Fruit fly (Drosophila melanogaster) whole organism, embryonic: ENCODE data around the gene sif.

ENCODE experiments used
- CG30403 ChIP-seq: fragments of 200-800 bp; sonication (Bioruptor generic); optimal IDR thresholded peaks from 3 replicates; lab custom pipeline; 2016; ENCODE audit warnings: missing biosample characterization, missing genetic modification characterization
- Doc2 ChIP-seq: fragments of 200-800 bp; sonication (Bioruptor generic); IDR thresholded peaks from 2 replicates; pipeline ENCODE4 v1.3.6; 2022; ENCODE audit warnings: missing biosample characterization, missing genetic modification characterization
- crp ChIP-seq, 2 experiments: fragments of 200-800 bp; sonication (Bioruptor generic); optimal IDR thresholded peaks; 2 replicates in 1 of 2; 3 replicates in 1 of 2; lab custom pipeline; 2017; ENCODE audit warnings: missing biosample characterization in 2 of 2, missing genetic modification characterization in 2 of 2, mild to moderate bottlenecking in 1 of 2, moderate library complexity in 1 of 2
- eyg ChIP-seq: fragments of 200-800 bp; sonication (Bioruptor generic); optimal IDR thresholded peaks from 3 replicates; lab custom pipeline; 2016; ENCODE audit warnings: missing biosample characterization, missing genetic modification characterization
- odd ChIP-seq: fragments of 200-800 bp; sonication (Bioruptor generic); optimal IDR thresholded peaks from 2 replicates; lab custom pipeline; 2017; ENCODE audit warnings: missing biosample characterization, mild to moderate bottlenecking, missing genetic modification characterization
- pan ChIP-seq, 4 experiments: fragments of >200 bp in 3 of 4; fragments of 200-800 bp in 1 of 4; sonication (Bioruptor generic) in 1 of 4; optimal IDR thresholded peaks in 3 of 4; IDR thresholded peaks in 1 of 4; 2 replicates each; pipeline versions ENCODE4 v1.3.6 to Lab custom; 2017 to 2022; ENCODE audit warnings: missing biosample characterization in 2 of 4, missing genetic modification characterization in 2 of 4, mixed read lengths in 1 of 4
- pnt ChIP-seq: fragments of 200-800 bp; sonication (Bioruptor generic); optimal IDR thresholded peaks from 3 replicates; lab custom pipeline; 2016; ENCODE audit warnings: missing biosample characterization, missing genetic modification characterization
- wek ChIP-seq: fragments of 200-800 bp; sonication (Bioruptor generic); optimal IDR thresholded peaks from 3 replicates; lab custom pipeline; 2018; ENCODE audit warnings: missing biosample characterization, mild to moderate bottlenecking, missing genetic modification characterization, moderate library complexity

- no peak for TF ChIP-seq crp (GFP tag; optimal IDR thresholded peaks at IDR 0.05; lab: Kevin White, UChicago)
- TF ChIP-seq pnt: no peak
- TF ChIP-seq eyg (GFP tag; lab: Kevin White, UChicago): no peak
- TF ChIP-seq pan (optimal IDR thresholded peaks at IDR 0.05; lab: Kevin White, UChicago): no peak
- TF ChIP-seq pan (GFP tag; optimal IDR thresholded peaks at IDR 0.05 in 1 of 2, IDR thresholded peaks at IDR 0.05 in 1 of 2): no peak
- no peak for TF ChIP-seq Doc2
- TF ChIP-seq wek (GFP tag; lab: Kevin White, UChicago): no peak
- TF ChIP-seq odd: no peak
- TF ChIP-seq CG30403 (GFP tag; lab: Kevin White, UChicago): peak; percentile 51
Observed at dm6 chr3L:5630176-5630583, 27.5 kb upstream of the sif start.
